Fruit fly (Drosophila melanogaster): ENCODE data around the gene Sap-r.

Gene Sap-r

dm6 chr3R:30865365-30865770 lies 23.5 kb downstream of the Sap-r start (continued):
- peak; percentile 10 for TF ChIP-seq CG1832 (GFP tag; optimal IDR thresholded peaks at IDR 0.05)
- peak; percentile 11 for TF ChIP-seq nerfin-1 (tag; optimal IDR thresholded peaks at IDR 0.05)
- TF ChIP-seq CG17361 (GFP tag; IDR thresholded peaks at IDR 0.05) = 0 out of 3 replicates have a peak, but pooled peaks have one; percentile 23
- TF ChIP-seq CG10431 (GFP tag; optimal IDR thresholded peaks at IDR 0.05) = peak; percentile 8
- TF ChIP-seq ranshi (GFP tag; IDR thresholded peaks at IDR 0.05) = no peak
- no peak for TF ChIP-seq Gug (GFP tag; IDR thresholded peaks at IDR 0.05)
- TF ChIP-seq CG10366 (GFP tag; IDR thresholded peaks at IDR 0.05) = peak; percentile 22; the same call in 1 of the 2 replicates
- TF ChIP-seq grau (tag; optimal IDR thresholded peaks at IDR 0.05) = peak; percentile 98
- 0 out of 2 replicates have a peak, but pooled peaks have one; percentile 19 for TF ChIP-seq wor (GFP tag; IDR thresholded peaks at IDR 0.05)
- peak; percentile 55 for TF ChIP-seq dmrt99B (tag; optimal IDR thresholded peaks at IDR 0.05)
- no peak for TF ChIP-seq GATAe (GFP tag; conservative IDR thresholded peaks at IDR 0.05)
- TF ChIP-seq CG4707 (GFP tag; optimal IDR thresholded peaks at IDR 0.05) = no peak
- peak; percentile 0 for TF ChIP-seq az2 (GFP tag; optimal IDR thresholded peaks at IDR 0.05)
- TF ChIP-seq CG4854 (GFP tag; optimal IDR thresholded peaks at IDR 0.05) = no peak
- TF ChIP-seq sens-2 (GFP tag; IDR thresholded peaks at IDR 0.05) = 0 out of 2 replicates have a peak, but pooled peaks have one; percentile 30
- peak; percentile 93 for TF ChIP-seq pros (GFP tag; optimal IDR thresholded peaks at IDR 0.05)
- 0 out of 2 replicates have a peak, but pooled peaks have one; percentile 21 for TF ChIP-seq sisA (GFP tag; IDR thresholded peaks at IDR 0.05)
- TF ChIP-seq HLH3B (GFP tag; IDR thresholded peaks at IDR 0.05) = peak; percentile 45
- peak; percentile 2 for TF ChIP-seq twi (tag; optimal IDR thresholded peaks at IDR 0.05)
- TF ChIP-seq Blimp-1 (GFP tag; optimal IDR thresholded peaks at IDR 0.05) = peak; percentile 41
- TF ChIP-seq CG17359 (tag; optimal IDR thresholded peaks at IDR 0.05) = peak; percentile 3
- TF ChIP-seq bbx (GFP tag; IDR thresholded peaks at IDR 0.05; ENCODE audit: partially characterized antibody) = no peak
- TF ChIP-seq CG15601 (tag; optimal IDR thresholded peaks at IDR 0.05) = peak; percentile 44
- peak; percentile 21 for TF ChIP-seq Deaf1 (tag; optimal IDR thresholded peaks at IDR 0.05)
- peak; percentile 61; the same call in 1 of the 3 replicates for TF ChIP-seq so (GFP tag; IDR thresholded peaks at IDR 0.05)
- TF ChIP-seq Oli (tag; optimal IDR thresholded peaks at IDR 0.05) = peak; percentile 9
- peak; percentile 55 for TF ChIP-seq CoRest (tag; optimal IDR thresholded peaks at IDR 0.05)
- peak; percentile 58 for TF ChIP-seq gem (tag; optimal IDR thresholded peaks at IDR 0.05)
- peak; percentile 43; the same call in 1 of the 2 replicates for TF ChIP-seq CG10959 (GFP tag; IDR thresholded peaks at IDR 0.05)
- TF ChIP-seq Spps (tag; optimal IDR thresholded peaks at IDR 0.05) = peak; percentile 27
- TF ChIP-seq croc (GFP tag; conservative IDR thresholded peaks at IDR 0.05) = peak; percentile 30; the same call in 1 of the 3 replicates
- no peak for TF ChIP-seq CG8478 (optimal IDR thresholded peaks at IDR 0.05)
- TF ChIP-seq Taf1 (GFP tag; IDR thresholded peaks at IDR 0.05) = no peak
- TF ChIP-seq mam (GFP tag; optimal IDR thresholded peaks at IDR 0.05) = no peak
- no peak for TF ChIP-seq Dll (GFP tag; IDR thresholded peaks at IDR 0.05; ENCODE audit: partially characterized antibody)
- TF ChIP-seq Xbp1 (GFP tag; optimal IDR thresholded peaks at IDR 0.05) = peak; percentile 12
- TF ChIP-seq zfh1 (GFP tag; IDR thresholded peaks at IDR 0.05) = peak; percentile 50; the same call in 2 of the 3 replicates
- TF ChIP-seq HmgZ (tag; optimal IDR thresholded peaks at IDR 0.05) = no peak
- peak; percentile 17 for TF ChIP-seq CG13775 (GFP tag; optimal IDR thresholded peaks at IDR 0.05)
- peak; percentile 53 for TF ChIP-seq CG12391 (tag; optimal IDR thresholded peaks at IDR 0.05)
- peak; percentile 53; the same call in 1 of the 2 replicates for TF ChIP-seq CG17328 (GFP tag; IDR thresholded peaks at IDR 0.05)
- TF ChIP-seq NFAT (GFP tag; IDR thresholded peaks at IDR 0.05) = no peak
- peak; percentile 22 for TF ChIP-seq Hr3 (GFP tag; optimal IDR thresholded peaks at IDR 0.05)
- TF ChIP-seq C15 (GFP tag; IDR thresholded peaks at IDR 0.05) = no peak
- TF ChIP-seq Mrtf (GFP tag; IDR thresholded peaks at IDR 0.05) = no peak
- peak; percentile 35 for TF ChIP-seq Sox100B (GFP tag; optimal IDR thresholded peaks at IDR 0.05)
- TF ChIP-seq sens (GFP tag) = peak; percentile 77
- TF ChIP-seq CG8089 (GFP tag; optimal IDR thresholded peaks at IDR 0.05) = no peak
- no peak for TF ChIP-seq CG10462 (GFP tag; optimal IDR thresholded peaks at IDR 0.05)
- peak; percentile 16 for TF ChIP-seq PHDP (tag; optimal IDR thresholded peaks at IDR 0.05)
- TF ChIP-seq Max (GFP tag; optimal IDR thresholded peaks at IDR 0.05) = no peak
